Fruit fly (Drosophila melanogaster) whole organism, embryonic: Measurements from ENCODE around the gene vers.

Experiments
- BEAF-32 ChIP-seq: fragments of 200-800 bp; sonication (Bioruptor generic); optimal IDR thresholded peaks from 3 replicates; lab custom pipeline; 2017; ENCODE audit warnings: missing biosample characterization, missing genetic modification characterization, mild to moderate bottlenecking, moderate library complexity, missing genetic modification reagents
- CG12104 ChIP-seq: fragments of 200-800 bp; sonication (Bioruptor generic); optimal IDR thresholded peaks from 3 replicates; lab custom pipeline; 2016; ENCODE audit warnings: missing biosample characterization, missing genetic modification characterization
- CG12391 ChIP-seq: fragments of 200-800 bp; sonication (Bioruptor generic); optimal IDR thresholded peaks from 3 replicates; lab custom pipeline; 2018; ENCODE audit warnings: missing biosample characterization, mild to moderate bottlenecking, missing genetic modification characterization, moderate library complexity
- CG13123 ChIP-seq: fragments of 200-800 bp; sonication (Bioruptor generic); optimal IDR thresholded peaks from 2 replicates; lab custom pipeline; 2016; ENCODE audit warnings: missing biosample characterization, missing genetic modification characterization
- CG13287 ChIP-seq: fragments of 200-800 bp; sonication (Bioruptor generic); IDR thresholded peaks from 2 replicates; pipeline ENCODE4 v1.3.6; 2022; ENCODE audit warnings: missing biosample characterization, missing genetic modification characterization; ENCODE audit not compliant: partially characterized antibody
- CG14710 ChIP-seq: fragments of 200-800 bp; sonication (Bioruptor generic); optimal IDR thresholded peaks from 3 replicates; lab custom pipeline; 2019; ENCODE audit warnings: missing biosample characterization, mild to moderate bottlenecking, missing genetic modification characterization, moderate library complexity
- CG14860 ChIP-seq: fragments of 200-800 bp; sonication (Bioruptor generic); IDR thresholded peaks from 3 replicates; pipeline ENCODE4 v1.3.6; 2022; ENCODE audit warnings: missing biosample characterization, missing genetic modification characterization; ENCODE audit not compliant: partially characterized antibody
- CG15601 ChIP-seq: fragments of 200-800 bp; sonication (Bioruptor generic); optimal IDR thresholded peaks from 3 replicates; lab custom pipeline; 2019; ENCODE audit warnings: missing biosample characterization, mild to moderate bottlenecking, missing genetic modification characterization, moderate library complexity
- CG16813 ChIP-seq: fragments of 200-800 bp; sonication (Bioruptor generic); IDR thresholded peaks from 3 replicates; pipeline ENCODE4 v1.3.6; 2022; ENCODE audit warnings: missing biosample characterization, missing genetic modification characterization; ENCODE audit not compliant: partially characterized antibody
- CG2116 ChIP-seq: fragments of 200-800 bp; sonication (Bioruptor generic); optimal IDR thresholded peaks from 3 replicates; lab custom pipeline; 2018; ENCODE audit warnings: missing biosample characterization, mild to moderate bottlenecking, missing genetic modification characterization
- CG34224 ChIP-seq: fragments of 200-800 bp; sonication (Bioruptor generic); IDR thresholded peaks from 3 replicates; pipeline ENCODE4 v1.3.6; 2022; ENCODE audit warnings: missing biosample characterization, missing genetic modification characterization; ENCODE audit not compliant: partially characterized antibody
- CG34422 ChIP-seq: fragments of 200-800 bp; sonication (Bioruptor generic); IDR thresholded peaks from 3 replicates; pipeline ENCODE4 v1.3.6; 2022; ENCODE audit warnings: missing biosample characterization, missing genetic modification characterization
- CG6791 ChIP-seq: fragments of 200-800 bp; sonication (Bioruptor generic); IDR thresholded peaks from 3 replicates; pipeline ENCODE4 v1.3.6; 2022; ENCODE audit warnings: missing biosample characterization, missing genetic modification characterization; ENCODE audit not compliant: partially characterized antibody
- CG7271 ChIP-seq: fragments of 200-800 bp; sonication (Bioruptor generic); optimal IDR thresholded peaks from 2 replicates; lab custom pipeline; 2018; ENCODE audit warnings: missing biosample characterization, mild to moderate bottlenecking, missing genetic modification characterization, moderate library complexity
- CG7963 ChIP-seq: fragments of 200-800 bp; sonication (Bioruptor generic); IDR thresholded peaks from 3 replicates; pipeline ENCODE4 v1.3.6; 2022; ENCODE audit warnings: missing biosample characterization, missing genetic modification characterization; ENCODE audit not compliant: partially characterized antibody
- CG8281 ChIP-seq: fragments of 200-800 bp; sonication (Bioruptor generic); optimal IDR thresholded peaks from 2 replicates; lab custom pipeline; 2018; ENCODE audit warnings: missing biosample characterization, mild to moderate bottlenecking, missing genetic modification characterization, moderate library complexity
- CG8924 ChIP-seq: fragments of 200-800 bp; optimal IDR thresholded peaks from 3 replicates; lab custom pipeline; 2019; ENCODE audit warnings: missing biosample characterization, mild to moderate bottlenecking, missing genetic modification characterization, moderate library complexity
- Chrac-16 ChIP-seq: fragments of 200-800 bp; sonication (Bioruptor generic); optimal IDR thresholded peaks from 3 replicates; lab custom pipeline; 2016; ENCODE audit warnings: missing biosample characterization, missing genetic modification characterization
- CrebB ChIP-seq: fragments of 200-800 bp; sonication (Bioruptor generic); optimal IDR thresholded peaks from 3 replicates; lab custom pipeline; 2018; ENCODE audit warnings: missing biosample characterization, mild to moderate bottlenecking, missing genetic modification characterization
- Dad ChIP-seq: fragments of 200-800 bp; sonication (Bioruptor generic); optimal IDR thresholded peaks from 3 replicates; lab custom pipeline; 2016; ENCODE audit warnings: missing biosample characterization, missing genetic modification characterization
- E2f2 ChIP-seq: fragments of 200-800 bp; sonication (Bioruptor generic); IDR thresholded peaks from 2 replicates; pipeline ENCODE4 v1.3.6; 2022; ENCODE audit warnings: missing biosample characterization, missing genetic modification characterization
- HLHmδ ChIP-seq: fragments of 200-800 bp; sonication (Bioruptor generic); optimal IDR thresholded peaks from 2 replicates; lab custom pipeline; 2018; ENCODE audit warnings: missing biosample characterization, mild to moderate bottlenecking, missing genetic modification characterization, moderate library complexity
- MBD-R2 ChIP-seq: fragments of 200-800 bp; sonication (Bioruptor generic); IDR thresholded peaks from 2 replicates; pipeline ENCODE4 v1.3.6; 2022; ENCODE audit warnings: missing biosample characterization, missing genetic modification characterization
- Med ChIP-seq: fragments of 200-800 bp; sonication (Bioruptor generic); peaks from one replicate; lab custom pipeline; 2016; ENCODE audit warnings: missing biosample characterization, missing genetic modification characterization, mild to moderate bottlenecking, inconsistent platforms, moderate library complexity
- Mes4 ChIP-seq: fragments of 200-800 bp; sonication (Bioruptor generic); optimal IDR thresholded peaks from 2 replicates; lab custom pipeline; 2016; ENCODE audit warnings: missing biosample characterization, missing genetic modification characterization
- Pdp1 ChIP-seq, 2 experiments: fragments of 200-800 bp; sonication (Bioruptor generic); optimal IDR thresholded peaks; 3 replicates each; lab custom pipeline; 2016; ENCODE audit warnings: missing biosample characterization in 2 of 2, missing genetic modification characterization in 2 of 2, mild to moderate bottlenecking in 1 of 2, moderate library complexity in 1 of 2
- Six4 ChIP-seq: fragments of 200-800 bp; sonication (Bioruptor generic); optimal IDR thresholded peaks from 2 replicates; lab custom pipeline; 2016; ENCODE audit warnings: missing biosample characterization, missing genetic modification characterization
- YL-1 ChIP-seq: fragments of 200-800 bp; sonication (Bioruptor generic); optimal IDR thresholded peaks from 3 replicates; lab custom pipeline; 2017; ENCODE audit warnings: missing biosample characterization, mild to moderate bottlenecking, missing genetic modification characterization
- amos ChIP-seq: fragments of 200-800 bp; sonication (Bioruptor generic); IDR thresholded peaks from 2 replicates; pipeline ENCODE4 v1.3.6; 2022; ENCODE audit warnings: missing biosample characterization, missing genetic modification characterization; ENCODE audit not compliant: partially characterized antibody
- chm ChIP-seq: fragments of 200-800 bp; sonication (Bioruptor generic); IDR thresholded peaks from 2 replicates; pipeline ENCODE4 v1.3.6; 2022; ENCODE audit warnings: missing biosample characterization, missing genetic modification characterization
- emc ChIP-seq: fragments of 200-800 bp; sonication (Bioruptor generic); optimal IDR thresholded peaks from 2 replicates; lab custom pipeline; 2016; ENCODE audit warnings: missing biosample characterization, missing genetic modification characterization
- exex ChIP-seq: fragments of 200-800 bp; sonication (Bioruptor generic); optimal IDR thresholded peaks from 4 replicates; lab custom pipeline; 2018; ENCODE audit warnings: missing biosample characterization, mild to moderate bottlenecking, missing genetic modification characterization, moderate library complexity
- grn ChIP-seq: fragments of 200-800 bp; sonication (Bioruptor generic); optimal IDR thresholded peaks from 3 replicates; lab custom pipeline; 2017; ENCODE audit warnings: missing biosample characterization, missing genetic modification characterization
- gro ChIP-seq: fragments of 200-800 bp; sonication (Bioruptor generic); optimal IDR thresholded peaks from 2 replicates; lab custom pipeline; 2016; ENCODE audit warnings: missing biosample characterization, missing genetic modification characterization
- hb ChIP-seq: fragments of 200-800 bp; sonication (Bioruptor generic); IDR thresholded peaks from 3 replicates; pipeline ENCODE4 v1.3.6; 2022; ENCODE audit warnings: missing biosample characterization, missing genetic modification characterization; ENCODE audit not compliant: partially characterized antibody
- hbn ChIP-seq: fragments of 200-800 bp; sonication (Bioruptor generic); IDR thresholded peaks from 2 replicates; pipeline ENCODE4 v1.3.6; 2022; ENCODE audit warnings: missing biosample characterization, missing genetic modification characterization; ENCODE audit not compliant: partially characterized antibody
- knrl ChIP-seq: fragments of 200-800 bp; sonication (Bioruptor generic); IDR thresholded peaks from 3 replicates; pipeline ENCODE4 v1.3.6; 2022; ENCODE audit warnings: missing biosample characterization, missing genetic modification characterization; ENCODE audit not compliant: partially characterized antibody
- mld ChIP-seq: fragments of 200-800 bp; sonication (Bioruptor generic); IDR thresholded peaks from 3 replicates; pipeline ENCODE4 v1.3.6; 2022; ENCODE audit warnings: missing biosample characterization, missing genetic modification characterization; ENCODE audit not compliant: partially characterized antibody
- nerfin-2 ChIP-seq: fragments of 200-800 bp; sonication (Bioruptor generic); IDR thresholded peaks from 2 replicates; pipeline ENCODE4 v1.3.6; 2022; ENCODE audit warnings: missing biosample characterization, missing genetic modification characterization; ENCODE audit not compliant: partially characterized antibody
- pfk ChIP-seq: fragments of 200-800 bp; sonication (Bioruptor generic); optimal IDR thresholded peaks from 2 replicates; lab custom pipeline; 2018; ENCODE audit warnings: missing biosample characterization, mild to moderate bottlenecking, missing genetic modification characterization, moderate library complexity
- row ChIP-seq: fragments of 200-800 bp; sonication (Bioruptor generic); IDR thresholded peaks from 3 replicates; pipeline ENCODE4 v1.3.6; 2022; ENCODE audit warnings: missing biosample characterization, missing genetic modification characterization
- scrt ChIP-seq: fragments of 200-800 bp; sonication (Bioruptor generic); optimal IDR thresholded peaks from 2 replicates; lab custom pipeline; 2018; ENCODE audit warnings: missing biosample characterization, mild to moderate bottlenecking, missing genetic modification characterization, moderate library complexity
- sqz ChIP-seq: fragments of 200-800 bp; sonication (Bioruptor generic); optimal IDR thresholded peaks from 3 replicates; lab custom pipeline; 2018; ENCODE audit warnings: missing biosample characterization, mild to moderate bottlenecking, missing genetic modification characterization
- stc ChIP-seq: fragments of 200-800 bp; sonication (Bioruptor generic); IDR thresholded peaks from 2 replicates; pipeline ENCODE4 v1.3.6; 2022; ENCODE audit warnings: missing biosample characterization, missing genetic modification characterization
- tna ChIP-seq: fragments of 200-800 bp; sonication (Bioruptor generic); IDR thresholded peaks from 2 replicates; pipeline ENCODE4 v1.3.6; 2022; ENCODE audit warnings: missing biosample characterization, missing genetic modification characterization; ENCODE audit not compliant: partially characterized antibody
- twi ChIP-seq: fragments of 200-800 bp; optimal IDR thresholded peaks from 2 replicates; lab custom pipeline; 2019; ENCODE audit warnings: missing biosample characterization, mild to moderate bottlenecking, missing genetic modification characterization, moderate library complexity
- unpg ChIP-seq: fragments of 200-800 bp; sonication (Bioruptor generic); optimal IDR thresholded peaks from 3 replicates; lab custom pipeline; 2018; ENCODE audit warnings: missing biosample characterization, mild to moderate bottlenecking, missing genetic modification characterization, moderate library complexity
- zen2 ChIP-seq: fragments of 200-800 bp; sonication (Bioruptor generic); IDR thresholded peaks from 3 replicates; pipeline ENCODE4 v1.3.6; 2022; ENCODE audit warnings: missing biosample characterization, missing genetic modification characterization; ENCODE audit not compliant: partially characterized antibody

Gene vers

dm6 chr3L:12118156-12118555 lies 2.3 kb downstream of the vers start, which contains the start of gene ssp (continued):
- TF ChIP-seq CG12391 (tag; lab: Kevin White, UChicago) (peak; percentile 21), CrebB (no peak), hbn (GFP tag; lab: Robert Waterston, UW) (peak; percentile 82), hb (peak; percentile 60; the same call in 1 of the 3 replicates), Chrac-16 (no peak), CG7963 (GFP tag; lab: Robert Waterston, UW) (peak; percentile 36; the same call in 1 of the 3 replicates), CG7271 (tag; lab: Kevin White, UChicago) (peak; percentile 36), CG2116 (GFP tag; lab: Kevin White, UChicago) (peak; percentile 27), YL-1 (peak; percentile 28), CG8281 (no peak), stc (no peak), tna (GFP tag; lab: Robert Waterston, UW) (peak; percentile 59), BEAF-32 (GFP tag; lab: Kevin White, UChicago) (peak; percentile 77), gro (no peak), CG34422 (GFP tag; lab: Robert Waterston, UW) (peak; percentile 20; the same call in 1 of the 3 replicates), Mes4 (GFP tag; lab: Kevin White, UChicago) (no peak), CG12104 (GFP tag; lab: Kevin White, UChicago) (no peak), Med (peak; percentile 47), amos (GFP tag; lab: Robert Waterston, UW) (peak; percentile 79), CG14860 (GFP tag; lab: Robert Waterston, UW) (peak; percentile 73), CG15601 (tag; lab: Kevin White, UChicago) (no peak), CG16813 (GFP tag; lab: Robert Waterston, UW) (peak; percentile 68), emc (GFP tag; lab: Kevin White, UChicago) (no peak), CG8924 (tag; lab: Kevin White, UChicago) (peak; percentile 4), nerfin-2 (peak; percentile 61), sqz (GFP tag; lab: Kevin White, UChicago) (no peak), mld (peak; percentile 66; the same call in 1 of the 3 replicates), MBD-R2 (GFP tag; lab: Robert Waterston, UW) (peak; percentile 75), row (GFP tag; lab: Robert Waterston, UW) (peak; percentile 41; the same call in 2 of the 3 replicates), CG14710 (tag; lab: Kevin White, UChicago) (peak; percentile 5), CG13123 (GFP tag; lab: Kevin White, UChicago) (no peak), chm (0 out of 2 replicates have a peak, but pooled peaks have one; percentile 7), twi (tag; lab: Kevin White, UChicago) (no peak), HLHmδ (GFP tag; lab: Kevin White, UChicago) (no peak), pfk (no peak), CG13287 (peak; percentile 91), exex (tag; lab: Kevin White, UChicago) (no peak), knrl (peak; percentile 74; the same call in 2 of the 3 replicates), unpg (GFP tag; lab: Kevin White, UChicago) (no peak), Dad (GFP tag; lab: Kevin White, UChicago) (no peak), grn (GFP tag; lab: Kevin White, UChicago) (no peak), zen2 (GFP tag; lab: Robert Waterston, UW) (no peak; the same call in 1 of the 3 replicates), CG6791 (GFP tag; lab: Robert Waterston, UW) (peak; percentile 81), Pdp1 (GFP tag; optimal IDR thresholded peaks at IDR 0.05; lab: Kevin White, UChicago) (peak in 1 of 2 experiments; percentile 47), scrt (GFP tag; lab: Kevin White, UChicago) (no peak), E2f2 (0 out of 2 replicates have a peak, but pooled peaks have one; percentile 33), Six4 (GFP tag; lab: Kevin White, UChicago) (no peak), CG34224 (GFP tag; lab: Robert Waterston, UW) (peak; percentile 88)
